Worm (Caenorhabditis elegans): ENCODE data around the gene K07F5.17.
"Not testable (repeated sequence)": the region's sequence is repeated elsewhere in the genome, so short reads cannot be mapped to it uniquely, and the experiment has no call there.

The K07F5.17 gene

ce11 chrIV:9832586-9832985 is 9.6 kb upstream of the K07F5.17 start, which contains the start of gene kin-21:
kin-21 (plus strand) TSS chrIV:9832886.
- TF ChIP-seq unc-62 (GFP tag; optimal IDR thresholded peaks at IDR 0.05), result no peak

DNA sequence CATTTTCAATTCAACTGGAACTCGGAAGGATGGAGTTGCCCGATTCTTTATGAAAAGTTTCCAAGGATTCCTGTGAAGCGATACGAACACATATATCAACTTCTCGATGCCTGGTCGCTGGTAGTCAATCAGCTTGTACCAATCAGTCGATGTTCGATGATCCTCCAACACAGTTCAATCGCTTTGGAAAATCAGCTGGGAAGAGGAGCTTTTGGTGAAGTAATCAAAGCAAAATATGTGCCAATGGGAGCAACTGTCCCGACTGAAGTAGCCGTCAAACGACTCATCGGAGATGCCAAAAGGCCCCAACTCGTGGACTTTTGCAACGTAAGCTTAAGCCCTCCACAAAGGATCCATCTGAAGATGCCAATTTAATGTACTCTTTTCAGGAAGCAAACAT is 8.8 kb upstream of the K07F5.17 start:
- no peak for TF ChIP-seq unc-62 (GFP tag; optimal IDR thresholded peaks at IDR 0.05)

ce11 chrIV:9836317-9836716 is 5.9 kb upstream of the K07F5.17 start, which contains the start of gene msp-81:
msp-81 (minus strand) TSS chrIV:9836417.
- TF ChIP-seq unc-62 (GFP tag; optimal IDR thresholded peaks at IDR 0.05), result no peak

- not testable (repeated sequence) for TF ChIP-seq unc-62 (GFP tag; optimal IDR thresholded peaks at IDR 0.05)
Measured at ce11 chrIV:9837349-9837748, 4.8 kb upstream of the K07F5.17 start, which contains the start of gene msp-10. msp-10 (plus strand) TSS chrIV:9837649.

DNA sequence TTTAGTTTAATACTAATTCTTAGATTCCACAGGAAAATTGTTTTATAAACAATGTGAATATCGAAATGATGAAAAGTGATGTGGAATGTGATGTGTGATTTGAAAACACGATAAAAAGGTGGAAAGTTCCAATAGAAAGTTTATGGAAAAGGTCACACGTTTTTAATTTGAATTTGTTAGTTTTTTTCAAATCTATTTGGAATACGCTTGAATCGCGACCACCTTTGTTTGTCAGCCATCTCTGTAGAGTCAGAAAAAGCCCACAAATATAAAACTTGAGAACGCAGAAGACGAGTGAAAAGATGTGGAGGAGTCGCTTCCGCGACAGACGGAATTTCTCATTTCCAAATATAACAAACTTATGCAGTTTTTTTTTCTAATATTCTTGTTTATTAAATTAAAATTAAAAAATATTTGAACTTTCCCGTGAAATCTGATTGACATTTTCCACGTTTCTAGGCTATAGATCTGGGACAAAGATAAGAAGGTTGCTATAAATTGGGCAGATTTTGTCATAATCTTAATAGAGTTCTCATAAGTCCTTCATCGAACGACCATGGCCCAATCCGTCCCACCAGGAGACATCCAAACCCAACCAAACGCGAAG is 1.1 kb upstream of the K07F5.17 start, which contains the start of the genes kin-24 and msp-56:
Gene kin-24, minus strand, starts transcription at position 101 of the 607 bp plus-strand sequence.
Gene msp-56, plus strand, starts transcription at position 557 of the 607 bp plus-strand sequence.
- no peak for TF ChIP-seq unc-62 (GFP tag; optimal IDR thresholded peaks at IDR 0.05)

- TF ChIP-seq unc-62 (GFP tag; optimal IDR thresholded peaks at IDR 0.05), result no peak
Measured at ce11 chrIV:9843760-9844159, 1.6 kb downstream of the K07F5.17 start, which contains the start of gene nspd-2. nspd-2 (plus strand) TSS chrIV:9844060.

DNA sequence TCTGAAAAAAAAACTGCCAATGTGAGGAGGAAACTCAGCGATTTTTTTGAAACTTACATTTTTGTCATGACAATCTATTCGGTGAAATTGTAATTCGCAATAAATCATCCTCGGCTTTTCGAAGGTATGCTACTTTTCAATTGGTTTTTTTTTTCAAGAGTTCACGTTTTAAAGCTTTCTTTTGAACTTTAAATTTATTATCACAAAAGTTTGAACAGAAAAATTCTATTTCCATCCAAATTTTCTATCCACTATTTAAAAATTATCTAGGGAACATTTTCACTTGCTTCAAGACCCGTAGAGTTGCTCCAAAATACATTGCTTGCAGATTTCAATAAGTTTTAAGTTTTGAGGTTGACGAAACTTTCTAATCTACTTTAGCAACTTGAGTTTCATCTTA is 4.4 kb downstream of the K07F5.17 start, which contains the start of gene K07F5.6:
Gene K07F5.6, minus strand, starts transcription at position 101 of the 400 bp plus-strand sequence.
- TF ChIP-seq unc-62 (GFP tag; optimal IDR thresholded peaks at IDR 0.05), result no peak

DNA sequence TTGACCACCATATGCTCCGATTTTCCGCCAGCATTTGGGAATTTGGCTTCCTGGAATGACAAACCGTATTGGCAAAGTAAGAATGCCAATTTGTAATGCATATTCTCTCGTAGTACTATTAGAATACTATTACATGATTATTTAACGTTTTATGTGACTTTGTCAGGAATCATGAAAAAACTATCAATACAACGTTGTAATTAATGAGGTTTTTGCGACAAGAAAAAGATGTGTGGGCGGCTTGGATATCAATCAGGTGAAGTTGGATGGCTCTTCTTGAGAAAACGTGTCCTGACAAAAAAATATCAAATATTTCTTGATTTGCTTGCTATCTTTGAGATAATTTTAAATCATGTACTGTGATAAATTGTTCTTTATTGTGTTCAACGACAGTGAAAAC is 5.9 kb downstream of the K07F5.17 start, which contains the start of gene K07F5.7:
Gene K07F5.7, minus strand, starts transcription at position 101 of the 400 bp plus-strand sequence.
- no peak for TF ChIP-seq unc-62 (GFP tag; optimal IDR thresholded peaks at IDR 0.05)

DNA sequence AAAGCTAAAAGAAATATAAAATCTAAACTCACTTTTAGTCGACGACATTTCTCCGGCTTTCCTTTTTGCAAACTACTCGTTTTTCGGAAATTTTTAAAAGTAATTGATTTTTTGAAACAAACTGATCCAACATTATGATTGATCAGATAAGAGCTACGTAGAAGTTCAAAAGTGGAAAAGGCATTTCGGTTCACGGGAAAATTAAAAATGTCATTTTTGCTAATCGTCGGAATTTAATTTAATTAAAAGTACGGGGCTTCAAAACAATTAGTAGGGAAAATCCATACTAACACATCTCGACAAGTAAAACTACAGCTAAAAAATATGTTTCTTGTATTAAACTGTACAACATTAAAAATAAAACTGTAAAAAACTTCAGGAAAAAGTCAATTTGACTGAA is 7.5 kb downstream of the K07F5.17 start, which contains the start of gene K07F5.8:
Gene K07F5.8, minus strand, starts transcription at position 101 of the 400 bp plus-strand sequence.
- TF ChIP-seq unc-62 (GFP tag; optimal IDR thresholded peaks at IDR 0.05), result no peak

ce11 chrIV:9850931-9851330 is 8.8 kb downstream of the K07F5.17 start, which contains the start of gene ssp-10:
ssp-10 (minus strand) TSS chrIV:9851031.
- TF ChIP-seq unc-62 (GFP tag; optimal IDR thresholded peaks at IDR 0.05), result no peak

DNA sequence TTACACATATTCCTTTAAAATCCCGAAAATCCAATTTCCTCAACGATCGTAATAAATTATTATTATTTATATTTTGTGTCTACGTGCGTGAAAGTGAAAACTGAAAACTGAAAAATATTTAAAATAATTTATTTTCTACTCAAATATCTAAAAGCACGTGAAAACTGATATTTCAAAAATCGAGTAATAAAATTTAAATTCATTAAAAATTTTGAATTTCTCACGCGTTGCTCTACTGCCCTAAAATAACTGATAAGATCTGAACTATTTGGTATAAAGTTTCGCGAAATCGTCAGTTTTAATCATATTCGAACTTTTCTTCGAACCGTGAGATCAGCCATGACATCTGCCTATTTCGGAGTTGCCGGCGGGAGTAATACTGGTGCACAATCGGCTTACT is 10.1 kb downstream of the K07F5.17 start, which contains the start of gene ssq-1:
Gene ssq-1, plus strand, starts transcription at position 301 of the 400 bp plus-strand sequence.
- no peak for TF ChIP-seq unc-62 (GFP tag; optimal IDR thresholded peaks at IDR 0.05)

ce11 chrIV:9852818-9853466 is 10.8 kb downstream of the K07F5.17 start:
- no peak for TF ChIP-seq unc-62 (GFP tag; optimal IDR thresholded peaks at IDR 0.05)

ce11 chrIV:9854952-9855351 is 12.8 kb downstream of the K07F5.17 start:
- no peak for TF ChIP-seq unc-62 (GFP tag; optimal IDR thresholded peaks at IDR 0.05)

ce11 chrIV:9855712-9856111 is 13.5 kb downstream of the K07F5.17 start, which contains the start of gene K07F5.12:
K07F5.12 (plus strand) TSS chrIV:9856012.
- TF ChIP-seq unc-62 (GFP tag; optimal IDR thresholded peaks at IDR 0.05), result no peak

DNA sequence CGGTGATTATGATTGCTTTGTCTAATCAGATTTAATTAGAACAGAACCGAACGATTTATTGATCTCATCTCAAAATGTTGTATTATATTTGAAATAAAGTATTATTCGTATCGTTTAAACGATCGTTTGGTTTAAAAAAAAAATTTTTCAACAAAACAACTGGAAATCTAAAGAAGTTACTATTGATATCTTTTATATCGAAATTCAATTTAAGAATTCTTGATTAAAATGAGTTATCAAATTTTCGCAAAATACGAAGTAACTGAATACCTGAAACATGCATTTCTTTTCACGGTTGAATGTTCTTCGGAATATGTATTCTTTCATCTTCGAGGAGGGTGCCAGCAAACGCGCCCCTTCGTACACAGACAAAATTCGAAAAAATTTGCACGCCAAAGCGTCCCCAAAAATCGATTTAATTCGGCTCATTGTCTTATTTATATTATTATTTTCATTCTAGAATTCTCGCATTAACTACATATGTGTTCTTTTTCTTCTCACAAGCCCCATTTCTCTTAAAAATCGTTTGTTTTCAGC is 15.8 kb downstream of the K07F5.17 start, which contains the start of gene npp-1:
Gene npp-1, plus strand, starts transcription at position 537 of the 537 bp plus-strand sequence.
- no peak for TF ChIP-seq unc-62 (GFP tag; optimal IDR thresholded peaks at IDR 0.05)

DNA sequence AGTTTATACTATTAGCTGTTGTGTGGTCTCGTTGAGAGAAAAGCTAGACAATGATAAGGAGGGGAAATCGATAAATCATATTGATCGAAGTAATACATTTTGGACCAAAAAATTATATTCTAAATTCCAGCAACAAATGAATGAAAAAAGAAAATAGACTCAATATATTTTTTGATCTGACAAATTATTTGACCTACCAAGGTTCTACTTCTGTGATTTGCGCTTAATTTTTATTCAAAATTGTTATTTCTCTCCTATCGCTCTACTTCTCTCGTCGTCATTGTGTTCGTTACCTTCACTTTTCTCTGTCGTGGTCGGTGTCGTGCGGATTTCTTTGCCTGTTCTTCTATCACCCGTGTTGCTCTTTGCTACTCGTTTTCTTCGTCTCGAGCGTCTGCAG is 16.8 kb downstream of the K07F5.17 start:
- no peak for TF ChIP-seq unc-62 (GFP tag; optimal IDR thresholded peaks at IDR 0.05)

Data from whole organism, dauer.